Worm (Caenorhabditis elegans) whole organism, L4/young adult: Measurements from ENCODE around the gene T16A9.3.

Source experiments
- W03F9.2 ChIP-seq: fragments of 150-350 bp; optimal IDR thresholded peaks from 2 replicates; lab custom pipeline; 2014; ENCODE audit warnings: missing biosample characterization, missing genetic modification characterization
- him-1 ChIP-seq: sonication (generic microtip); optimal IDR thresholded peaks from 2 replicates; lab custom pipeline; 2016; ENCODE audit warnings: missing genotype, missing genetic modification reagents, missing genetic modification characterization, missing compliant biosample characterization

DNA sequence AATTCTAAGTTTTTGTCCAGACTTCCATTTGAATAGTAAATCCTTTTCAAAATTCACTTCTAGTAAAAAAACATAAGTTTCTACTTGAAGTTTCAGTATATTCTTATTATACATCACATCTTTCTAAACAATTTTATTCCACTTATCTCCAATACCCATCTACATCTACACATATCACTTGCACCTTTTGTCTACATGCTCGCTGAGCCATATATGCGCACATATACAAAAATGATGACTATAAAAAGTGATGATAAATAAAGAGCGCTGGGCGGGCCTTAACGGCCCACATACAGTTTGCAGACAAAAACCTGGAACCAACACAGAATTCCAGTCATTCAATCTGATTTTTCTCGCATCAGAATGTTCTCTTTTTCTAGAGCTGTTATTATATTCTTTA lies 48.8 kb upstream of the T16A9.3 start, which contains the start of gene AH10.2:
- no peak for TF ChIP-seq him-1 (tag; lab: Kevin White, UChicago)
- TF ChIP-seq W03F9.2 (tag; lab: Kevin White, UChicago): no peak
